Worm (Caenorhabditis elegans): ENCODE data around the gene saeg-2.
A peak's percentile ranks its signal among the peaks of the same experiment; 100 is the strongest.

The saeg-2 gene

DNA sequence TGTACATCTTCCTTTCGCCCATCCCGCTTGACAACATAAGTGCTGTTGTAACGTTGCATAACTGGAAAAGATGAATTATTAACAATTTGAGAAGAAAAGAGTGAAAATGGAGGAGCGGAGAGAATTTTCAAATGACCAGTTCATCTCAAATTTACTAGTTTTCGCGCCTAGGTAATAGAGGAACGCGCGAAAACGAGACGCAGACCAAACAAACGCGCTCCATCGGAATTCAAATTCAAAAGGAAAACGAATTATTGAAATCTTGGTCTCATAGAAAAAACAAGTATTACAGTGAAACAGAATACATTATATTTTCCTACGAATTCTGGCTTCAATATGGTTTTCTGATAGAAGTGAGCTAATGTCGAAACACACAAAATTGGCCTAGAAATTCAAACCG is 12.0 kb upstream of the saeg-2 start (continued):
- TF ChIP-seq xnd-1 (tag; optimal IDR thresholded peaks at IDR 0.05), result no peak
- no peak for TF ChIP-seq lir-1 (GFP tag; conservative IDR thresholded peaks at IDR 0.05)
- TF ChIP-seq mcd-1 (GFP tag; IDR thresholded peaks at IDR 0.05), result peak; percentile 79
- TF ChIP-seq fkh-3 (tag; optimal IDR thresholded peaks at IDR 0.05), result no peak
- TF ChIP-seq efl-1 (GFP tag; optimal IDR thresholded peaks at IDR 0.05), result peak; percentile 84
- TF ChIP-seq ZK185.1 (tag; optimal IDR thresholded peaks at IDR 0.05; ENCODE audit: poor library complexity, severe bottlenecking), result peak; percentile 22
- no peak for TF ChIP-seq Y53F4B.3 (GFP tag; IDR thresholded peaks at IDR 0.05)
- TF ChIP-seq aptf-2 (GFP tag; conservative IDR thresholded peaks at IDR 0.05), result no peak
- 0 out of 2 replicates have a peak, but pooled peaks have one; percentile 3 for TF ChIP-seq dox-1 (GFP tag; IDR thresholded peaks at IDR 0.05)
- TF ChIP-seq akir-1 (GFP tag; optimal IDR thresholded peaks at IDR 0.05), result no peak
- TF ChIP-seq unc-130 (GFP tag; optimal IDR thresholded peaks at IDR 0.05), result no peak
- TF ChIP-seq ceh-40 (GFP tag; IDR thresholded peaks at IDR 0.05), result no peak
- TF ChIP-seq madf-10 (tag; optimal IDR thresholded peaks at IDR 0.05), result no peak
- TF ChIP-seq ama-1 (optimal IDR thresholded peaks at IDR 0.05), result no peak
- TF ChIP-seq ama-1 (GFP tag; optimal IDR thresholded peaks at IDR 0.05), result no peak
- no peak for TF ChIP-seq sdz-38 (tag; optimal IDR thresholded peaks at IDR 0.05)
- TF ChIP-seq nfya-1 (tag; optimal IDR thresholded peaks at IDR 0.05; ENCODE audit: borderline replicate concordance, insufficient read depth), result no peak
- TF ChIP-seq nhr-27 (tag; optimal IDR thresholded peaks at IDR 0.05), result no peak
- TF ChIP-seq attf-3 (GFP tag; conservative IDR thresholded peaks at IDR 0.05), result no peak
- TF ChIP-seq egl-18 (GFP tag; IDR thresholded peaks at IDR 0.05), result no peak
- no peak for TF ChIP-seq madf-3 (GFP tag; IDR thresholded peaks at IDR 0.05)
- TF ChIP-seq Y53G8AR.9 (GFP tag; conservative IDR thresholded peaks at IDR 0.05), result no peak
- no peak for TF ChIP-seq tbx-9 (tag; optimal IDR thresholded peaks at IDR 0.05; ENCODE audit: borderline replicate concordance)
- TF ChIP-seq B0261.1 (tag; optimal IDR thresholded peaks at IDR 0.05), result no peak
- no peak for TF ChIP-seq lag-1 (GFP tag; IDR thresholded peaks at IDR 0.05)
- no peak for TF ChIP-seq ets-4 (GFP tag; optimal IDR thresholded peaks at IDR 0.05)
- no peak for TF ChIP-seq Y79H2A.3 (GFP tag; conservative IDR thresholded peaks at IDR 0.05)
- TF ChIP-seq ccch-3 (GFP tag; optimal IDR thresholded peaks at IDR 0.05), result no peak
- TF ChIP-seq F22D6.2 (tag; optimal IDR thresholded peaks at IDR 0.05), result no peak
- no peak for TF ChIP-seq F52B5.7 (tag; optimal IDR thresholded peaks at IDR 0.05)
- TF ChIP-seq snpc-1.1 (tag; optimal IDR thresholded peaks at IDR 0.05; ENCODE audit: insufficient read depth), result no peak
- no peak for TF ChIP-seq atf-7 (tag; optimal IDR thresholded peaks at IDR 0.05)
- TF ChIP-seq ztf-26 (tag; optimal IDR thresholded peaks at IDR 0.05), result no peak
- TF ChIP-seq B0336.3 (GFP tag; IDR thresholded peaks at IDR 0.05), result peak; percentile 35; the same call in 1 of the 2 replicates
- TF ChIP-seq mel-28 (tag; optimal IDR thresholded peaks at IDR 0.05; ENCODE audit: borderline replicate concordance), result no peak
- TF ChIP-seq ceh-100 (GFP tag; IDR thresholded peaks at IDR 0.05), result no peak
- TF ChIP-seq T26A5.8 (tag; optimal IDR thresholded peaks at IDR 0.05), result no peak
- no peak for TF ChIP-seq ztf-22 (GFP tag; optimal IDR thresholded peaks at IDR 0.05)
- no peak for TF ChIP-seq lin-40 (tag; optimal IDR thresholded peaks at IDR 0.05)
- no peak for TF ChIP-seq hrde-1 (tag; optimal IDR thresholded peaks at IDR 0.05; ENCODE audit: borderline replicate concordance)
- no peak for TF ChIP-seq F57A8.1 (GFP tag; optimal IDR thresholded peaks at IDR 0.05)
- TF ChIP-seq hlh-26 (GFP tag; conservative IDR thresholded peaks at IDR 0.05), result no peak
- TF ChIP-seq let-607 (tag; optimal IDR thresholded peaks at IDR 0.05), result no peak
- TF ChIP-seq rcor-1 (GFP tag; IDR thresholded peaks at IDR 0.05), result no peak
- TF ChIP-seq ekl-4 (GFP tag; IDR thresholded peaks at IDR 0.05), result no peak
- TF ChIP-seq ztf-3 (GFP tag; optimal IDR thresholded peaks at IDR 0.05), result no peak
- TF ChIP-seq C06A6.2 (GFP tag; conservative IDR thresholded peaks at IDR 0.05), result no peak
- no peak for TF ChIP-seq snpc-1.3 (tag; optimal IDR thresholded peaks at IDR 0.05; ENCODE audit: insufficient read depth)
- no peak for TF ChIP-seq nfyb-1 (GFP tag; IDR thresholded peaks at IDR 0.05)

Data from whole organism, young adult.